Worm (Caenorhabditis elegans) whole organism, L3 larva: ENCODE data around the gene klp-12.

Experiments
- ZK546.5 ChIP-seq: sonication (generic microtip); optimal IDR thresholded peaks from 2 replicates; lab custom pipeline; 2017; ENCODE audit warnings: missing biosample characterization, missing genetic modification characterization
- ama-1 ChIP-seq: fragments of 150-350 bp; optimal IDR thresholded peaks from 2 replicates; lab custom pipeline; 2018
- ceh-9 ChIP-seq: sonication (generic microtip); optimal IDR thresholded peaks from 2 replicates; lab custom pipeline; 2018; ENCODE audit warnings: missing biosample characterization, missing genetic modification characterization
- egl-27 ChIP-seq: sonication (generic microtip); optimal IDR thresholded peaks from 4 replicates; lab custom pipeline; 2017; ENCODE audit warnings: missing biosample characterization, missing genetic modification reagents, missing genetic modification characterization
- fkh-10 ChIP-seq: sonication (generic microtip); optimal IDR thresholded peaks from 2 replicates; lab custom pipeline; 2017; ENCODE audit warnings: missing biosample characterization, missing genetic modification reagents, missing genetic modification characterization
- nhr-12 ChIP-seq: fragments of 150-350 bp; optimal IDR thresholded peaks from 2 replicates; lab custom pipeline; 2014; ENCODE audit warnings: missing biosample characterization, missing genetic modification characterization
- nhr-77 ChIP-seq: fragments of 150-350 bp; optimal IDR thresholded peaks from 2 replicates; lab custom pipeline; 2014; ENCODE audit warnings: missing biosample characterization, missing genetic modification characterization
- skn-1 ChIP-seq: fragments of 150-350 bp; optimal IDR thresholded peaks from 2 replicates; lab custom pipeline; 2014; ENCODE audit warnings: missing biosample characterization, missing genetic modification characterization
- snpc-4 ChIP-seq: fragments of 150-350 bp; optimal IDR thresholded peaks from 2 replicates; lab custom pipeline; 2014; ENCODE audit warnings: missing biosample characterization, missing genetic modification characterization
- unc-62 ChIP-seq: fragments of 150-350 bp; sonication (generic microtip); optimal IDR thresholded peaks from 4 replicates; lab custom pipeline; 2014; ENCODE audit warnings: missing biosample characterization, missing genetic modification reagents, missing genetic modification characterization

- TF ChIP-seq skn-1 (tag; lab: Kevin White, UChicago) (no peak), unc-62 (GFP tag; lab: Kevin White, UChicago) (no peak), ZK546.5 (no peak), nhr-12 (tag; lab: Kevin White, UChicago) (no peak), ama-1 (lab: Kevin White, UChicago) (no peak), snpc-4 (tag; lab: Kevin White, UChicago) (no peak), fkh-10 (GFP tag; lab: Kevin White, UChicago) (no peak), nhr-77 (tag; lab: Kevin White, UChicago) (no peak), egl-27 (no peak), ceh-9 (tag; lab: Kevin White, UChicago) (no peak)
Measured at ce11 chrIV:11350809-11351208, 8.9 kb downstream of the klp-12 start.
